Worm (Caenorhabditis elegans) whole organism, L1 larva: ENCODE measurements around the gene hsp-3.

Experiments used
- C04F5.9 ChIP-seq: sonication (generic microtip); optimal IDR thresholded peaks from 2 replicates; lab custom pipeline; 2016; ENCODE audit warnings: missing genetic modification characterization, missing compliant biosample characterization
- C34B4.2 ChIP-seq: sonication (generic microtip); optimal IDR thresholded peaks from 2 replicates; lab custom pipeline; 2017; ENCODE audit warnings: mild to moderate bottlenecking, missing genetic modification characterization, missing compliant biosample characterization
- F16B12.6 ChIP-seq: fragments of 150-350 bp; optimal IDR thresholded peaks from 2 replicates; lab custom pipeline; 2014; ENCODE audit warnings: missing biosample characterization, missing genetic modification characterization
- Y116A8C.19 ChIP-seq: sonication (generic microtip); optimal IDR thresholded peaks from 2 replicates; lab custom pipeline; 2016; ENCODE audit warnings: missing compliant biosample characterization, missing genetic modification characterization, borderline replicate concordance
- aly-2 ChIP-seq: fragments of 150-350 bp; optimal IDR thresholded peaks from 2 replicates; lab custom pipeline; 2014; ENCODE audit warnings: missing biosample characterization, missing genetic modification characterization
- ama-1 ChIP-seq: fragments of 150-350 bp; optimal IDR thresholded peaks from 2 replicates; lab custom pipeline; 2014
- blmp-1 ChIP-seq: fragments of 150-350 bp; optimal IDR thresholded peaks from 2 replicates; lab custom pipeline; 2014; ENCODE audit warnings: missing biosample characterization, missing genetic modification characterization
- ceh-63 ChIP-seq: fragments of 200-800 bp; sonication (Bioruptor generic); optimal IDR thresholded peaks from 2 replicates; lab custom pipeline; 2018; ENCODE audit warnings: mild to moderate bottlenecking, missing genetic modification characterization, missing compliant biosample characterization
- ceh-90 ChIP-seq: sonication (generic microtip); optimal IDR thresholded peaks from 2 replicates; lab custom pipeline; 2016; ENCODE audit warnings: missing genetic modification characterization, missing compliant biosample characterization
- dsc-1 ChIP-seq: sonication (generic microtip); optimal IDR thresholded peaks from 2 replicates; lab custom pipeline; 2016; ENCODE audit warnings: mild to moderate bottlenecking, missing genetic modification characterization, missing compliant biosample characterization
- efl-1 ChIP-seq, 4 experiments: fragments of 150-350 bp; optimal IDR thresholded peaks in 3 of 4; peaks in 1 of 4; 1 replicate in 1 of 4; 2 replicates in 3 of 4; lab custom pipeline; 2014; ENCODE audit warnings: missing biosample characterization in 2 of 4, missing genetic modification characterization in 2 of 4, missing genetic modification reagents in 2 of 4
- egl-27 ChIP-seq, 2 experiments: fragments of 150-350 bp in 1 of 2; sonication (generic microtip); optimal IDR thresholded peaks; 3 replicates each; lab custom pipeline; 2017 to 2018; ENCODE audit warnings: missing biosample characterization in 2 of 2, missing genetic modification characterization in 2 of 2, missing genetic modification reagents in 2 of 2
- elt-2 ChIP-seq: sonication (generic microtip); optimal IDR thresholded peaks from 2 replicates; lab custom pipeline; 2016; ENCODE audit warnings: missing genetic modification characterization, mild to moderate bottlenecking, inconsistent platforms, missing compliant biosample characterization, missing genetic modification reagents
- fkh-4 ChIP-seq: sonication (generic microtip); optimal IDR thresholded peaks from 2 replicates; lab custom pipeline; 2016; ENCODE audit warnings: missing compliant biosample characterization, missing genetic modification characterization, borderline replicate concordance
- fkh-8 ChIP-seq: sonication (generic microtip); optimal IDR thresholded peaks from 2 replicates; lab custom pipeline; 2016; ENCODE audit warnings: mild to moderate bottlenecking, missing genetic modification characterization, missing compliant biosample characterization
- fos-1 ChIP-seq: fragments of 150-350 bp; optimal IDR thresholded peaks from 2 replicates; lab custom pipeline; 2014; ENCODE audit warnings: missing biosample characterization, missing genetic modification characterization
- hpl-2 ChIP-seq: fragments of 150-350 bp; optimal IDR thresholded peaks from 2 replicates; lab custom pipeline; 2014; ENCODE audit warnings: missing biosample characterization, missing genetic modification reagents, missing genetic modification characterization
- irx-1 ChIP-seq: sonication (generic microtip); optimal IDR thresholded peaks from 2 replicates; lab custom pipeline; 2016; ENCODE audit warnings: missing genetic modification characterization, missing compliant biosample characterization
- isw-1 ChIP-seq: fragments of 200-800 bp; sonication (Bioruptor generic); IDR thresholded peaks from 2 replicates; pipeline ENCODE4 v1.3.6; 2022; ENCODE audit warnings: missing genetic modification characterization, missing compliant biosample characterization
- jun-1 ChIP-seq: fragments of 150-350 bp; optimal IDR thresholded peaks from 2 replicates; lab custom pipeline; 2014; ENCODE audit warnings: missing biosample characterization, missing genetic modification reagents, missing genetic modification characterization
- lin-13 ChIP-seq: fragments of 150-350 bp; optimal IDR thresholded peaks from 2 replicates; lab custom pipeline; 2014; ENCODE audit warnings: missing biosample characterization, missing genetic modification reagents, missing genetic modification characterization
- lin-14 ChIP-seq: fragments of 200-800 bp; sonication (Bioruptor generic); optimal IDR thresholded peaks from 2 replicates; lab custom pipeline; 2018; ENCODE audit warnings: mild to moderate bottlenecking, missing genetic modification characterization, moderate library complexity, missing compliant biosample characterization
- lin-15B ChIP-seq: fragments of 150-350 bp; sonication (generic microtip); optimal IDR thresholded peaks from 3 replicates; lab custom pipeline; 2014; ENCODE audit warnings: missing biosample characterization, missing genetic modification characterization
- lir-3 ChIP-seq: sonication (generic microtip); optimal IDR thresholded peaks from 2 replicates; lab custom pipeline; 2016; ENCODE audit warnings: mild to moderate bottlenecking, missing genetic modification characterization, moderate library complexity, missing compliant biosample characterization; ENCODE audit not compliant: poor library complexity
- lsy-2 ChIP-seq, 2 experiments: fragments of 150-350 bp; optimal IDR thresholded peaks; 2 replicates each; lab custom pipeline; 2014; ENCODE audit warnings: missing biosample characterization in 2 of 2, missing genetic modification characterization in 2 of 2
- mab-9 ChIP-seq: fragments of 200-800 bp; sonication (Bioruptor generic); IDR thresholded peaks from 2 replicates; pipeline ENCODE4 v1.3.6; 2022; ENCODE audit warnings: missing genetic modification reagents, missing genetic modification characterization, missing compliant biosample characterization
- mdl-1 ChIP-seq, 2 experiments: fragments of 150-350 bp; optimal IDR thresholded peaks; 2 replicates each; lab custom pipeline; 2014 to 2017; ENCODE audit warnings: missing biosample characterization in 2 of 2, missing genetic modification characterization in 2 of 2, inconsistent platforms in 1 of 2
- mep-1 ChIP-seq: fragments of 150-350 bp; optimal IDR thresholded peaks from 2 replicates; lab custom pipeline; 2014; ENCODE audit warnings: missing biosample characterization, missing genetic modification characterization
- nhr-19 ChIP-seq: fragments of 200-800 bp; sonication (Bioruptor generic); conservative IDR thresholded peaks from 2 replicates; pipeline ENCODE4 v1.3.6; 2022; ENCODE audit warnings: missing genetic modification characterization, missing compliant biosample characterization
- nhr-20 ChIP-seq: sonication (generic microtip); optimal IDR thresholded peaks from 2 replicates; lab custom pipeline; 2016; ENCODE audit warnings: mild to moderate bottlenecking, missing genetic modification characterization, missing compliant biosample characterization
- nhr-237 ChIP-seq: fragments of 150-350 bp; optimal IDR thresholded peaks from 2 replicates; lab custom pipeline; 2014; ENCODE audit warnings: missing biosample characterization, missing genetic modification characterization
- nhr-28 ChIP-seq: fragments of 150-350 bp; optimal IDR thresholded peaks from 2 replicates; lab custom pipeline; 2014; ENCODE audit warnings: missing biosample characterization, missing genetic modification characterization
- nhr-47 ChIP-seq: sonication (generic microtip); optimal IDR thresholded peaks from 2 replicates; lab custom pipeline; 2016; ENCODE audit warnings: mild to moderate bottlenecking, missing genetic modification characterization, moderate library complexity, missing compliant biosample characterization
- nhr-71 ChIP-seq: sonication (generic microtip); optimal IDR thresholded peaks from 2 replicates; lab custom pipeline; 2016; ENCODE audit warnings: mild to moderate bottlenecking, missing genetic modification characterization, moderate library complexity, missing compliant biosample characterization
- nhr-77 ChIP-seq: fragments of 150-350 bp; optimal IDR thresholded peaks from 2 replicates; lab custom pipeline; 2014; ENCODE audit warnings: missing biosample characterization, missing genetic modification characterization
- nhr-84 ChIP-seq: sonication (generic microtip); optimal IDR thresholded peaks from 2 replicates; lab custom pipeline; 2017; ENCODE audit warnings: missing biosample characterization, missing genetic modification characterization
- nhr-85 ChIP-seq: sonication (generic microtip); peaks from one replicate; lab custom pipeline; 2016; ENCODE audit warnings: missing genetic modification characterization, inconsistent platforms, missing compliant biosample characterization
- pag-3 ChIP-seq: sonication (generic microtip); optimal IDR thresholded peaks from 2 replicates; lab custom pipeline; 2017; ENCODE audit warnings: missing genetic modification characterization, mild to moderate bottlenecking, missing compliant biosample characterization, antibody characterized with exemption, borderline replicate concordance; ENCODE audit not compliant: insufficient read depth
- pqm-1 ChIP-seq: sonication (generic microtip); optimal IDR thresholded peaks from 3 replicates; lab custom pipeline; 2017; ENCODE audit warnings: missing biosample characterization, missing genetic modification characterization
- snpc-4 ChIP-seq: fragments of 150-350 bp; optimal IDR thresholded peaks from 2 replicates; lab custom pipeline; 2014; ENCODE audit warnings: missing biosample characterization, missing genetic modification characterization
- snu-23 ChIP-seq: sonication (generic microtip); optimal IDR thresholded peaks from 2 replicates; lab custom pipeline; 2016; ENCODE audit warnings: missing genetic modification characterization, missing compliant biosample characterization
- sptf-1 ChIP-seq: fragments of 150-350 bp; optimal IDR thresholded peaks from 2 replicates; lab custom pipeline; 2014; ENCODE audit warnings: missing biosample characterization, missing genetic modification characterization
- sup-37 ChIP-seq: fragments of 200-800 bp; sonication (Bioruptor generic); optimal IDR thresholded peaks from 2 replicates; lab custom pipeline; 2018; ENCODE audit warnings: mild to moderate bottlenecking, missing genetic modification characterization, missing compliant biosample characterization
- swsn-7 ChIP-seq: sonication (generic microtip); optimal IDR thresholded peaks from 2 replicates; lab custom pipeline; 2016; ENCODE audit warnings: missing genetic modification characterization, missing compliant biosample characterization
- tlp-1 ChIP-seq: fragments of 150-350 bp; optimal IDR thresholded peaks from 2 replicates; lab custom pipeline; 2014; ENCODE audit warnings: missing biosample characterization, missing genetic modification characterization
- unc-30 ChIP-seq: sonication (generic microtip); optimal IDR thresholded peaks from 2 replicates; lab custom pipeline; 2017; ENCODE audit warnings: missing biosample characterization, missing genetic modification characterization
- unc-62 ChIP-seq: fragments of 150-350 bp; optimal IDR thresholded peaks from 2 replicates; lab custom pipeline; 2014; ENCODE audit warnings: missing biosample characterization, missing genetic modification reagents, missing genetic modification characterization
- unc-98 ChIP-seq: fragments of 200-800 bp; sonication (Bioruptor generic); IDR thresholded peaks from 2 replicates; pipeline ENCODE4 v1.3.6; 2022; ENCODE audit warnings: missing genetic modification characterization, missing compliant biosample characterization
- xbp-1 ChIP-seq: sonication (generic microtip); optimal IDR thresholded peaks from 2 replicates; lab custom pipeline; 2016; ENCODE audit warnings: missing genetic modification characterization, missing compliant biosample characterization
- zip-4 ChIP-seq: fragments of 200-800 bp; sonication (Bioruptor generic); optimal IDR thresholded peaks from 2 replicates; lab custom pipeline; 2018; ENCODE audit warnings: mild to moderate bottlenecking, missing genetic modification characterization, moderate library complexity, missing compliant biosample characterization
- ztf-11 ChIP-seq, 2 experiments: sonication (generic microtip); optimal IDR thresholded peaks; 2 replicates each; lab custom pipeline; 2016 to 2017; ENCODE audit warnings: missing genetic modification characterization in 2 of 2, missing biosample characterization in 1 of 2, missing compliant biosample characterization in 1 of 2

The hsp-3 gene

DNA sequence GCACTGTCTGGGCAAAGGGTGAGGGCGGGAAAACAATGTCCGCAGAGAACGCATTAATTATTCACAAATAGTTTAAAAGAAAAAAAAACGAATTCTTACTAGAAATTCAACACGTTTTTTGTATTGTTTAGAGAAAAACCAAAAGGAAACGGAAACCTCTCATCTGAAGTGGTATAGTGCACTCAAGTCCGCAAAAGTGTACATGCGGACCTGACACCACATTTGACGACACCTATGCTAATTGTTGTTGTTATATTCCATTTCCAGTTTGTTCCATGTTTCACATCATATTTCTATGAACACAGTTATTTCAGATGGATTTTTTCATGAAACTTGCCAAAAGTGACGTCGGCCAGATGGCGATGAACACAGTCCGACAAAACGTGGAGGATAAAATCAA is 39.2 kb downstream of the hsp-3 start, which contains the start of gene C45B2.6 (continued):
- TF ChIP-seq lsy-2 (tag; optimal IDR thresholded peaks at IDR 0.05; lab: Kevin White, UChicago) (peak in 1 of 2 experiments; percentile 35), snpc-4 (tag; lab: Kevin White, UChicago) (no peak), nhr-237 (tag; lab: Kevin White, UChicago) (no peak), unc-30 (no peak), ztf-11 (tag; optimal IDR thresholded peaks at IDR 0.05; lab: Kevin White, UChicago) (no peak), lin-14 (peak; percentile 46), xbp-1 (tag; lab: Kevin White, UChicago) (peak; percentile 56), sup-37 (GFP tag; lab: Kevin White, UChicago) (no peak), irx-1 (tag; lab: Kevin White, UChicago) (peak; percentile 37)

- peak; percentile 96 for TF ChIP-seq blmp-1 (tag; lab: Kevin White, UChicago)
- TF ChIP-seq nhr-47: no peak
- no peak for TF ChIP-seq nhr-19 (GFP tag; lab: Robert Waterston, UW)
- no peak for TF ChIP-seq ama-1
- TF ChIP-seq mab-9 (GFP tag; lab: Robert Waterston, UW): no peak
- no peak for TF ChIP-seq nhr-237 (tag; lab: Kevin White, UChicago)
- no peak for TF ChIP-seq tlp-1 (tag; lab: Kevin White, UChicago)
- no peak for TF ChIP-seq fos-1 (tag; lab: Kevin White, UChicago)
- TF ChIP-seq lin-13 (GFP tag; lab: Kevin White, UChicago): no peak
- no peak for TF ChIP-seq jun-1 (tag; lab: Kevin White, UChicago)
- no peak for TF ChIP-seq unc-62 (GFP tag; lab: Kevin White, UChicago)
- no peak for TF ChIP-seq isw-1
- no peak for TF ChIP-seq pag-3 (tag; lab: Kevin White, UChicago)
- TF ChIP-seq dsc-1: no peak
- no peak for TF ChIP-seq egl-27 (tag; optimal IDR thresholded peaks at IDR 0.05; lab: Kevin White, UChicago)
- TF ChIP-seq lsy-2 (tag; optimal IDR thresholded peaks at IDR 0.05; lab: Kevin White, UChicago): no peak
- TF ChIP-seq lin-15B (tag; lab: Kevin White, UChicago): no peak
- peak; percentile 56 for TF ChIP-seq nhr-85 (tag; lab: Kevin White, UChicago)
- TF ChIP-seq snpc-4 (tag; lab: Kevin White, UChicago): no peak
- no peak for TF ChIP-seq nhr-28 (tag; lab: Kevin White, UChicago)
- TF ChIP-seq ceh-63 (GFP tag; lab: Kevin White, UChicago): no peak
- TF ChIP-seq nhr-20 (tag; lab: Kevin White, UChicago): peak; percentile 24
- TF ChIP-seq elt-2 (tag; lab: Kevin White, UChicago): no peak
- TF ChIP-seq C04F5.9 (tag; lab: Kevin White, UChicago): no peak
- no peak for TF ChIP-seq unc-98 (GFP tag; lab: Robert Waterston, UW)
- no peak for TF ChIP-seq sptf-1 (tag; lab: Kevin White, UChicago)
- TF ChIP-seq C34B4.2 (tag; lab: Kevin White, UChicago): no peak
- no peak for TF ChIP-seq lir-3
- no peak for TF ChIP-seq xbp-1 (tag; lab: Kevin White, UChicago)
- no peak for TF ChIP-seq aly-2
- TF ChIP-seq pqm-1 (tag; lab: Kevin White, UChicago): no peak
- no peak for TF ChIP-seq fkh-4 (tag; lab: Kevin White, UChicago)
- no peak for TF ChIP-seq sup-37 (GFP tag; lab: Kevin White, UChicago)
- no peak for TF ChIP-seq zip-4
- no peak for TF ChIP-seq swsn-7
- no peak for TF ChIP-seq fkh-8 (tag; lab: Kevin White, UChicago)
- TF ChIP-seq mdl-1 (tag; optimal IDR thresholded peaks at IDR 0.05; lab: Kevin White, UChicago): no peak
- no peak for TF ChIP-seq hpl-2 (GFP tag; lab: Kevin White, UChicago)
- no peak for TF ChIP-seq nhr-84
- TF ChIP-seq efl-1 (optimal IDR thresholded peaks at IDR 0.05; lab: Kevin White, UChicago): no peak
- no peak for TF ChIP-seq efl-1 (GFP tag; optimal IDR thresholded peaks at IDR 0.05 in 1 of 2; lab: Kevin White, UChicago)
- TF ChIP-seq mep-1 (tag; lab: Kevin White, UChicago): no peak
- peak; percentile 35 for TF ChIP-seq lin-14
- TF ChIP-seq nhr-77 (tag; lab: Kevin White, UChicago): no peak
- TF ChIP-seq ceh-90 (tag; lab: Kevin White, UChicago): no peak
- no peak for TF ChIP-seq F16B12.6 (tag; lab: Kevin White, UChicago)
- TF ChIP-seq snu-23: peak; percentile 14
- peak; percentile 6 for TF ChIP-seq nhr-71 (tag; lab: Kevin White, UChicago)
- TF ChIP-seq unc-30: no peak
- no peak for TF ChIP-seq Y116A8C.19 (tag; lab: Kevin White, UChicago)
Observed at ce11 chrX:6050849-6051248, 41.1 kb downstream of the hsp-3 start.
